Fruit fly (Drosophila melanogaster) whole organism, embryonic: ENCODE results near the gene CG14720.

Experiments
- Ada2b ChIP-seq: fragments of 200-800 bp; sonication (Bioruptor generic); IDR thresholded peaks from 2 replicates; pipeline ENCODE4 v1.3.6; 2022; ENCODE audit warnings: missing biosample characterization, missing genetic modification characterization
- Antp ChIP-seq: fragments of 200-800 bp; sonication (Bioruptor generic); optimal IDR thresholded peaks from 3 replicates; lab custom pipeline; 2016; ENCODE audit warnings: missing biosample characterization, missing genetic modification characterization
- B-H1 ChIP-seq: fragments of 200-800 bp; sonication (Bioruptor generic); IDR thresholded peaks from 3 replicates; pipeline ENCODE4 v1.3.6; 2022; ENCODE audit warnings: missing biosample characterization, missing genetic modification characterization
- Bgb ChIP-seq: fragments of 200-800 bp; sonication (Bioruptor generic); IDR thresholded peaks from 2 replicates; pipeline ENCODE4 v1.3.6; 2022; ENCODE audit warnings: missing biosample characterization, missing genetic modification characterization; ENCODE audit not compliant: partially characterized antibody
- CG10543 ChIP-seq: fragments of 200-800 bp; sonication (Bioruptor generic); optimal IDR thresholded peaks from 3 replicates; lab custom pipeline; 2017; ENCODE audit warnings: missing biosample characterization, mild to moderate bottlenecking, missing genetic modification characterization, moderate library complexity
- CG11504 ChIP-seq: fragments of 200-800 bp; sonication (Bioruptor generic); optimal IDR thresholded peaks from 3 replicates; lab custom pipeline; 2019; ENCODE audit warnings: missing biosample characterization, mild to moderate bottlenecking, missing genetic modification characterization, moderate library complexity
- CG11695 ChIP-seq: fragments of 200-800 bp; sonication (Bioruptor generic); IDR thresholded peaks from 3 replicates; pipeline ENCODE4 v1.3.6; 2022; ENCODE audit warnings: missing biosample characterization, missing genetic modification characterization
- CG12769 ChIP-seq: fragments of 200-800 bp; sonication (Bioruptor generic); optimal IDR thresholded peaks from 2 replicates; lab custom pipeline; 2019; ENCODE audit warnings: missing biosample characterization, mild to moderate bottlenecking, missing genetic modification characterization, moderate library complexity
- CG12942 ChIP-seq: fragments of 200-800 bp; sonication (Bioruptor generic); optimal IDR thresholded peaks from 3 replicates; lab custom pipeline; 2016; ENCODE audit warnings: missing biosample characterization, missing genetic modification characterization
- CG13424 ChIP-seq: fragments of 200-800 bp; sonication (Bioruptor generic); optimal IDR thresholded peaks from 2 replicates; lab custom pipeline; 2019; ENCODE audit warnings: missing biosample characterization, mild to moderate bottlenecking, missing genetic modification characterization, moderate library complexity
- CG13775 ChIP-seq: fragments of 200-800 bp; sonication (Bioruptor generic); optimal IDR thresholded peaks from 3 replicates; lab custom pipeline; 2017; ENCODE audit warnings: missing biosample characterization, mild to moderate bottlenecking, missing genetic modification characterization
- CG14014 ChIP-seq: fragments of 200-800 bp; sonication (Bioruptor generic); IDR thresholded peaks from 2 replicates; pipeline ENCODE4 v1.3.6; 2022; ENCODE audit warnings: missing biosample characterization, missing genetic modification characterization
- CG15073 ChIP-seq: fragments of 200-800 bp; sonication (Bioruptor generic); optimal IDR thresholded peaks from 2 replicates; lab custom pipeline; 2016; ENCODE audit warnings: missing biosample characterization, missing genetic modification characterization
- CG1602 ChIP-seq: fragments of 200-800 bp; sonication (Bioruptor generic); optimal IDR thresholded peaks from 3 replicates; lab custom pipeline; 2016; ENCODE audit warnings: missing biosample characterization, missing genetic modification characterization
- CG17829 ChIP-seq: fragments of 200-800 bp; optimal IDR thresholded peaks from 2 replicates; lab custom pipeline; 2019; ENCODE audit warnings: missing biosample characterization, mild to moderate bottlenecking, missing genetic modification characterization, moderate library complexity
- CG18476 ChIP-seq: fragments of 200-800 bp; sonication (Bioruptor generic); optimal IDR thresholded peaks from 2 replicates; lab custom pipeline; 2016; ENCODE audit warnings: missing biosample characterization, mild to moderate bottlenecking, missing genetic modification characterization
- CG2678 ChIP-seq: fragments of 200-800 bp; sonication (Bioruptor generic); optimal IDR thresholded peaks from 3 replicates; lab custom pipeline; 2019; ENCODE audit warnings: missing biosample characterization, mild to moderate bottlenecking, missing genetic modification characterization, moderate library complexity
- CG3407 ChIP-seq: fragments of 200-800 bp; sonication (Bioruptor generic); optimal IDR thresholded peaks from 2 replicates; lab custom pipeline; 2018; ENCODE audit warnings: missing biosample characterization, mild to moderate bottlenecking, missing genetic modification characterization
- CG5953 ChIP-seq: fragments of 200-800 bp; sonication (Bioruptor generic); IDR thresholded peaks from 2 replicates; pipeline ENCODE4 v1.3.6; 2022; ENCODE audit warnings: missing biosample characterization, missing genetic modification characterization
- CG7786 ChIP-seq: fragments of 200-800 bp; sonication (Bioruptor generic); optimal IDR thresholded peaks from 2 replicates; lab custom pipeline; 2016; ENCODE audit warnings: missing biosample characterization, missing genetic modification characterization
- CG9437 ChIP-seq: fragments of 200-800 bp; sonication (Bioruptor generic); optimal IDR thresholded peaks from 2 replicates; lab custom pipeline; 2018; ENCODE audit warnings: missing biosample characterization, mild to moderate bottlenecking, missing genetic modification characterization
- CG9609 ChIP-seq: fragments of 200-800 bp; sonication (Bioruptor generic); optimal IDR thresholded peaks from 3 replicates; lab custom pipeline; 2016; ENCODE audit warnings: missing biosample characterization, missing genetic modification characterization
- Camta ChIP-seq: fragments of 200-800 bp; sonication (Bioruptor generic); optimal IDR thresholded peaks from 2 replicates; lab custom pipeline; 2016; ENCODE audit warnings: missing biosample characterization, missing genetic modification characterization
- D19B ChIP-seq: fragments of 200-800 bp; sonication (Bioruptor generic); optimal IDR thresholded peaks from 2 replicates; lab custom pipeline; 2017; ENCODE audit warnings: missing biosample characterization, mild to moderate bottlenecking, missing genetic modification characterization
- Dek ChIP-seq: fragments of 200-800 bp; sonication (Bioruptor generic); optimal IDR thresholded peaks from 3 replicates; lab custom pipeline; 2019; ENCODE audit warnings: missing biosample characterization, mild to moderate bottlenecking, missing genetic modification characterization, moderate library complexity
- Gsc ChIP-seq: fragments of 200-800 bp; sonication (Bioruptor generic); IDR thresholded peaks from 2 replicates; pipeline ENCODE4 v1.3.6; 2022; ENCODE audit warnings: missing biosample characterization, missing genetic modification characterization
- H2.0 ChIP-seq: fragments of 200-800 bp; sonication (Bioruptor generic); IDR thresholded peaks from 2 replicates; pipeline ENCODE4 v1.3.6; 2022; ENCODE audit warnings: missing biosample characterization, missing genetic modification characterization
- Mad ChIP-seq: fragments of 200-800 bp; sonication (Bioruptor generic); optimal IDR thresholded peaks from 2 replicates; lab custom pipeline; 2016; ENCODE audit warnings: missing biosample characterization, missing genetic modification characterization
- NFAT ChIP-seq: fragments of 200-800 bp; sonication (Bioruptor generic); IDR thresholded peaks from 2 replicates; pipeline ENCODE4 v1.3.6; 2022; ENCODE audit warnings: missing biosample characterization, missing genetic modification characterization
- Oaz ChIP-seq: fragments of 200-800 bp; sonication (Bioruptor generic); IDR thresholded peaks from 2 replicates; pipeline ENCODE4 v1.3.6; 2022; ENCODE audit warnings: missing biosample characterization, missing genetic modification characterization
- al ChIP-seq: fragments of 200-800 bp; sonication (Bioruptor generic); IDR thresholded peaks from 2 replicates; pipeline ENCODE4 v1.3.6; 2022; ENCODE audit warnings: missing biosample characterization, missing genetic modification characterization
- ato ChIP-seq: fragments of 200-800 bp; sonication (Bioruptor generic); IDR thresholded peaks from 2 replicates; pipeline ENCODE4 v1.3.6; 2022; ENCODE audit warnings: missing biosample characterization, missing genetic modification characterization; ENCODE audit not compliant: partially characterized antibody
- cg ChIP-seq: fragments of 200-800 bp; sonication (Bioruptor generic); optimal IDR thresholded peaks from 3 replicates; lab custom pipeline; 2019; ENCODE audit warnings: missing biosample characterization, mild to moderate bottlenecking, missing genetic modification characterization, moderate library complexity
- dimm ChIP-seq: fragments of 200-800 bp; sonication (Bioruptor generic); IDR thresholded peaks from 2 replicates; pipeline ENCODE4 v1.3.6; 2022; ENCODE audit warnings: missing biosample characterization, missing genetic modification characterization
- dm ChIP-seq: fragments of 200-800 bp; sonication (Bioruptor generic); optimal IDR thresholded peaks from 3 replicates; lab custom pipeline; 2016; ENCODE audit warnings: missing biosample characterization, missing genetic modification characterization
- esg ChIP-seq: fragments of 200-800 bp; sonication (Bioruptor generic); conservative IDR thresholded peaks from 2 replicates; pipeline ENCODE4 v1.3.6; 2022; ENCODE audit warnings: missing biosample characterization, missing genetic modification characterization
- gt ChIP-seq: fragments of 200-800 bp; sonication (Bioruptor generic); IDR thresholded peaks from 2 replicates; pipeline ENCODE4 v1.3.6; 2022; ENCODE audit warnings: missing biosample characterization, missing genetic modification characterization
- her ChIP-seq: fragments of 200-800 bp; sonication (Bioruptor generic); optimal IDR thresholded peaks from 2 replicates; lab custom pipeline; 2016; ENCODE audit warnings: missing biosample characterization, missing genetic modification characterization
- lab ChIP-seq: fragments of 200-800 bp; sonication (Bioruptor generic); optimal IDR thresholded peaks from 3 replicates; lab custom pipeline; 2017; ENCODE audit warnings: missing biosample characterization, missing genetic modification characterization, mild to moderate bottlenecking, moderate library complexity, missing genetic modification reagents
- lmd ChIP-seq: fragments of 200-800 bp; sonication (Bioruptor generic); IDR thresholded peaks from 2 replicates; pipeline ENCODE4 v1.3.6; 2022; ENCODE audit warnings: missing biosample characterization, missing genetic modification characterization
- lola ChIP-seq, 3 experiments: fragments of >200 bp in 2 of 3; fragments of 200-800 bp in 1 of 3; sonication (Bioruptor generic) in 1 of 3; optimal IDR thresholded peaks; 2 replicates each; lab custom pipeline; 2017 to 2019; ENCODE audit warnings: missing biosample characterization in 3 of 3, missing genetic modification characterization in 3 of 3, mild to moderate bottlenecking in 1 of 3, moderate library complexity in 1 of 3
- pb ChIP-seq: fragments of 200-800 bp; sonication (Bioruptor generic); optimal IDR thresholded peaks from 3 replicates; lab custom pipeline; 2016; ENCODE audit warnings: missing biosample characterization, missing genetic modification characterization
- pho ChIP-seq: fragments of 200-800 bp; sonication (Bioruptor generic); optimal IDR thresholded peaks from 2 replicates; lab custom pipeline; 2016; ENCODE audit warnings: missing biosample characterization, missing genetic modification characterization
- shn ChIP-seq: fragments of 200-800 bp; sonication (Bioruptor generic); optimal IDR thresholded peaks from 3 replicates; lab custom pipeline; 2016; ENCODE audit warnings: missing biosample characterization, missing genetic modification characterization
- slou ChIP-seq: fragments of 200-800 bp; sonication (Bioruptor generic); optimal IDR thresholded peaks from 3 replicates; lab custom pipeline; 2016; ENCODE audit warnings: missing biosample characterization, missing genetic modification characterization
- stc ChIP-seq: fragments of 200-800 bp; sonication (Bioruptor generic); IDR thresholded peaks from 2 replicates; pipeline ENCODE4 v1.3.6; 2022; ENCODE audit warnings: missing biosample characterization, missing genetic modification characterization
- sug ChIP-seq: fragments of 200-800 bp; optimal IDR thresholded peaks from 2 replicates; lab custom pipeline; 2019; ENCODE audit warnings: missing biosample characterization, mild to moderate bottlenecking, missing genetic modification characterization, moderate library complexity
- unpg ChIP-seq: fragments of 200-800 bp; sonication (Bioruptor generic); optimal IDR thresholded peaks from 3 replicates; lab custom pipeline; 2018; ENCODE audit warnings: missing biosample characterization, mild to moderate bottlenecking, missing genetic modification characterization, moderate library complexity
- vnd ChIP-seq: fragments of 200-800 bp; sonication (Bioruptor generic); IDR thresholded peaks from 3 replicates; pipeline ENCODE4 v1.3.6; 2022; ENCODE audit warnings: missing biosample characterization, missing genetic modification characterization; ENCODE audit not compliant: partially characterized antibody
- yki ChIP-seq: fragments of >200 bp; optimal IDR thresholded peaks from 3 replicates; lab custom pipeline; 2018

CG14720 gene

dm6 chr3R:11673955-11674663, 37.4 kb upstream of the CG14720 start, which contains the start of gene CG14715 (continued):
- TF ChIP-seq yki (lab: Kevin White, UChicago) (no peak), CG12942 (GFP tag; lab: Kevin White, UChicago) (peak; percentile 25), lmd (GFP tag; lab: Robert Waterston, UW) (peak; percentile 49; the same call in 1 of the 2 replicates), CG1602 (GFP tag; lab: Kevin White, UChicago) (peak; percentile 33), Oaz (no peak), unpg (GFP tag; lab: Kevin White, UChicago) (peak; percentile 42), B-H1 (GFP tag; lab: Robert Waterston, UW) (0 out of 3 replicates have a peak, but pooled peaks have one; percentile 16), slou (GFP tag; lab: Kevin White, UChicago) (no peak), CG5953 (GFP tag; lab: Robert Waterston, UW) (no peak), gt (GFP tag; lab: Robert Waterston, UW) (no peak), CG12769 (tag; lab: Kevin White, UChicago) (no peak), H2.0 (GFP tag; lab: Robert Waterston, UW) (peak; percentile 47; the same call in 1 of the 2 replicates), dm (peak; percentile 62), Dek (peak; percentile 38), her (no peak), esg (GFP tag; lab: Robert Waterston, UW) (no peak; the same call in 1 of the 2 replicates), CG11504 (tag; lab: Kevin White, UChicago) (peak; percentile 74), pb (no peak), lab (GFP tag; lab: Kevin White, UChicago) (no peak), lola (GFP tag; optimal IDR thresholded peaks at IDR 0.05; lab: Kevin White, UChicago) (peak in 1 of 3 experiments; percentile 51), CG9609 (GFP tag; lab: Kevin White, UChicago) (peak; percentile 34), CG15073 (no peak), Mad (GFP tag; lab: Kevin White, UChicago) (no peak), al (GFP tag; lab: Robert Waterston, UW) (0 out of 2 replicates have a peak, but pooled peaks have one; percentile 19), CG7786 (GFP tag; lab: Kevin White, UChicago) (peak; percentile 1), vnd (GFP tag; lab: Robert Waterston, UW) (no peak), CG17829 (tag; lab: Kevin White, UChicago) (peak; percentile 28), NFAT (GFP tag; lab: Robert Waterston, UW) (no peak), D19B (GFP tag; lab: Kevin White, UChicago) (no peak), CG18476 (GFP tag; lab: Kevin White, UChicago) (peak; percentile 77), Bgb (0 out of 2 replicates have a peak, but pooled peaks have one; percentile 28), pho (peak; percentile 51), CG13424 (peak; percentile 51), CG10543 (GFP tag; lab: Kevin White, UChicago) (no peak), CG3407 (GFP tag; lab: Kevin White, UChicago) (no peak), CG14014 (GFP tag; lab: Robert Waterston, UW) (peak; percentile 13; the same call in 1 of the 2 replicates), sug (peak; percentile 19), shn (GFP tag; lab: Kevin White, UChicago) (peak; percentile 48), Camta (GFP tag; lab: Kevin White, UChicago) (peak; percentile 18), Gsc (no peak), dimm (no peak), CG13775 (peak; percentile 45), Antp (peak; percentile 43), cg (GFP tag; lab: Kevin White, UChicago) (no peak), CG2678 (tag; lab: Kevin White, UChicago) (peak; percentile 42), CG9437 (no peak), ato (GFP tag; lab: Robert Waterston, UW) (no peak), CG11695 (GFP tag; lab: Robert Waterston, UW) (0 out of 3 replicates have a peak, but pooled peaks have one; percentile 15), stc (no peak), Ada2b (no peak)
